Worm (Caenorhabditis elegans): ENCODE measurements around the gene Y57G11C.1130.

DNA sequence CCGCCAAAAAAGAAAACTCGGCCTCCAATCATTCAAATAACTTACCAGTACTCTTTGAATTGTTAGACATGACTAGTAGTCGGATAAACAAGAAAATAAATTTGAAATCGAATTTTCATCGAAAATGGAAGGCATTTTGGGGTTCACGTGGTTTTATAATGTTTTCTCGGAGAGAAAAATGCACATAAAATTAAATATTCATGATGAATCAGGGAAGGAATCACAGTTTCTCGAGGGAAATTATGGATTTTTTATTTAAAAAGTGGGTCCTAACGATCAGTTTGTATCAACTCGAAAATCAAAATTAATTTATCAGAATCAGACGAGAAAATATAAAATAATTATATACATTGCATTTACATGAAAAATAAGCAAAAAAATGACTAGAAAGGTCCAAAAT lies 17.0 kb upstream of the Y57G11C.1130 start, which contains the start of gene Y57G11C.5:
- TF ChIP-seq Y53F4B.3 (GFP tag; IDR thresholded peaks at IDR 0.05) (no peak), hlh-12 (tag; optimal IDR thresholded peaks at IDR 0.05) (no peak), snpc-3.4 (tag; optimal IDR thresholded peaks at IDR 0.05) (no peak), nhr-120 (GFP tag; IDR thresholded peaks at IDR 0.05) (no peak), rcor-1 (GFP tag; IDR thresholded peaks at IDR 0.05) (no peak), repo-1 (tag; optimal IDR thresholded peaks at IDR 0.05) (no peak), aptf-3 (GFP tag; IDR thresholded peaks at IDR 0.05) (no peak), mes-4 (tag; optimal IDR thresholded peaks at IDR 0.05) (no peak), F49E8.2 (tag; optimal IDR thresholded peaks at IDR 0.05; ENCODE audit: insufficient read depth) (no peak), cebp-1 (GFP tag; IDR thresholded peaks at IDR 0.05) (no peak), cebp-1 (tag; optimal IDR thresholded peaks at IDR 0.05) (no peak), nfya-2 (GFP tag; IDR thresholded peaks at IDR 0.05) (no peak), nhr-179 (tag; optimal IDR thresholded peaks at IDR 0.05) (no peak), F33H1.4 (GFP tag; IDR thresholded peaks at IDR 0.05) (no peak)

Measured in whole organism, young adult.